Fruit fly (Drosophila melanogaster) Kc167 (cell line): ENCODE results near the gene CG3764.

ENCODE experiments used
- Myc ChIP-seq: fragments of >200 bp; optimal IDR thresholded peaks from 2 replicates; lab custom pipeline; 2017; ENCODE audit warnings: missing external identifiers
- Sin3A ChIP-seq: fragments of >200 bp; optimal IDR thresholded peaks from 2 replicates; lab custom pipeline; 2018; ENCODE audit warnings: missing external identifiers
- h ChIP-seq: fragments of >200 bp; optimal IDR thresholded peaks from 3 replicates; lab custom pipeline; 2018; ENCODE audit warnings: missing external identifiers
- insv ChIP-seq: fragments of >200 bp; optimal IDR thresholded peaks from 3 replicates; lab custom pipeline; 2018; ENCODE audit warnings: missing external identifiers
- psq ChIP-seq: fragments of >200 bp; optimal IDR thresholded peaks from 2 replicates; lab custom pipeline; 2017; ENCODE audit warnings: missing external identifiers
- ttk ChIP-seq: sonication (Bioruptor generic); optimal IDR thresholded peaks from 2 replicates; lab custom pipeline; 2017; ENCODE audit warnings: missing external identifiers

DNA sequence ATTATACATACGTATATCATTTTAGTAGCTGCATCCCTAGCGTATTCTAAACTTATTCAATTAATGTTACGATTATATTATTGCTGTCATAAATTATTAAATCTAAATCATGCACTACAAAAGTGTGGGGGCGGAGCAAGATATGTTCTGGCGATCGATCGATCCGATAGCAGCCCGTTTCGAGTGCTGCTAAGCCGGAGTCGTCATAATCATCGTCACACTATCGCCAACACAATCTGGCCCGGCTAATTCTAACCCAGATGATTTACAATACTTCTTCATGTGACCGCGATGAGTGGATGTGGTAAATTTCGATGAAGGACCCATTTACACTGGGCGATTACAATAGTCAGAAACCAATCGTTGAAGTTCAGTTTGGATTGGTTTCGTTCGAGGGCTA is 17.6 kb downstream of the CG3764 start:
- TF ChIP-seq ttk (lab: Kevin White, UChicago) (no peak), insv (lab: Kevin White, UChicago) (no peak), psq (lab: Kevin White, UChicago) (no peak), h (lab: Kevin White, UChicago) (no peak), Sin3A (lab: Kevin White, UChicago) (no peak), Myc (lab: Kevin White, UChicago) (no peak)
